Worm (Caenorhabditis elegans) whole organism, midembryonic: ENCODE measurements around the gene osm-8.

Source experiments
- T22C8.4 ChIP-seq: fragments of 200-800 bp; sonication (Bioruptor generic); IDR thresholded peaks from 2 replicates; pipeline ENCODE4 v1.3.6; 2022; ENCODE audit warnings: missing genetic modification characterization, missing compliant biosample characterization
- cog-1 ChIP-seq: sonication (generic microtip); optimal IDR thresholded peaks from 2 replicates; lab custom pipeline; 2016; ENCODE audit warnings: missing genetic modification characterization, missing compliant biosample characterization
- flt-1 ChIP-seq: fragments of 200-800 bp; sonication (Bioruptor generic); IDR thresholded peaks from 2 replicates; pipeline ENCODE4 v1.3.6; 2022; ENCODE audit warnings: missing genetic modification characterization, missing compliant biosample characterization
- klf-2 ChIP-seq: fragments of 200-800 bp; sonication (Bioruptor generic); conservative IDR thresholded peaks from 2 replicates; pipeline ENCODE4 v1.3.6; 2022; ENCODE audit warnings: missing genetic modification reagents, missing genetic modification characterization, missing compliant biosample characterization
- med-1 ChIP-seq: sonication (generic microtip); optimal IDR thresholded peaks from 2 replicates; lab custom pipeline; 2017; ENCODE audit warnings: missing genetic modification characterization, mild to moderate bottlenecking, missing compliant biosample characterization, antibody characterized with exemption, missing genetic modification reagents; ENCODE audit not compliant: insufficient read depth
- ref-1 ChIP-seq: fragments of 200-800 bp; sonication (Bioruptor generic); conservative IDR thresholded peaks from 2 replicates; pipeline ENCODE4 v1.3.6; 2022; ENCODE audit warnings: missing genetic modification reagents, missing genetic modification characterization, missing compliant biosample characterization
- tab-1 ChIP-seq: fragments of 200-800 bp; sonication (Bioruptor generic); IDR thresholded peaks from 2 replicates; pipeline ENCODE4 v1.3.6; 2022; ENCODE audit warnings: missing genetic modification characterization, missing compliant biosample characterization
- ztf-23 ChIP-seq: fragments of 200-800 bp; sonication (Bioruptor generic); IDR thresholded peaks from 2 replicates; pipeline ENCODE4 v1.3.6; 2022; ENCODE audit warnings: missing genetic modification reagents, missing genetic modification characterization, missing compliant biosample characterization
- ztf-29 ChIP-seq: fragments of 200-800 bp; sonication (Bioruptor generic); IDR thresholded peaks from 2 replicates; pipeline ENCODE4 v1.3.6; 2022; ENCODE audit warnings: missing genetic modification reagents, missing genetic modification characterization, missing compliant biosample characterization

- no peak for TF ChIP-seq cog-1 (tag; lab: Kevin White, UChicago)
- TF ChIP-seq ztf-23 (GFP tag; lab: Robert Waterston, UW) = no peak
- no peak for TF ChIP-seq ztf-29 (GFP tag; lab: Robert Waterston, UW)
- TF ChIP-seq med-1 (GFP tag; lab: Kevin White, UChicago) = no peak
- TF ChIP-seq flt-1 (GFP tag; lab: Robert Waterston, UW) = no peak
- no peak for TF ChIP-seq ref-1 (GFP tag; lab: Robert Waterston, UW)
- no peak for TF ChIP-seq T22C8.4 (GFP tag; lab: Robert Waterston, UW)
- TF ChIP-seq tab-1 = no peak
- TF ChIP-seq klf-2 (GFP tag; lab: Robert Waterston, UW) = no peak
These were observed 16.3 kb upstream of the osm-8 start for ce11 chrII:7621513-7621912.
